Fruit fly (Drosophila melanogaster): ENCODE measurements around the gene SmydA-8.

The SmydA-8 gene

DNA sequence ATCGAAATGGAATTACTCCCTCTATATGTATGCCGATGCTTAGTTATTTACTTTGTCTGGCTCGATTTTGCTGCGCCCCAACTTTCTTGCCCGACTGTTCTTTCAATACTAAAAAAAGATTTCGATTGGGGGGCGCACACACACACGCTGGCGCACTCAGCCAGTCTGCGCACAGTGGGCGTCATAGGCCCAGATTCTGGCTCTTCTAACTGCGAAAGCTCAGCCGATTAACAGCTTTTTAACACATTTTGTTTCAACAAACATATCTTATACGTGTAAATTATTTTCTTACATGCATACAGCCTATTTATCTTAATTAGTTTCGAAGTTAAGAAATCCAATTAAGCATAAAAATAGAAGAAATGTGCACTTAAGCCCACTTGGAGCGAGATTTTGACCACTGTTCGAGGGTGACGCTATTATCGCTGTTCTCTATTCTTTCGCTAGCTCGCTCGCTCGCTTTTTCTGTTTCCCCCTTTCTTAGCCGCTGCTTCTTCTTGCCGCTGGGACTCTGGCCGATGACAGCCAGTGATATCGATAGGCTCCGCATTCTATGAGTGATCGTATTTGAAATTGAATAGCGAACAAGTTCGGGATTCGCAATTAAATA, 8.7 kb upstream of the SmydA-8 start, which contains the start of gene Vinc (continued):
- TF ChIP-seq stwl (tag; optimal IDR thresholded peaks at IDR 0.05): peak; percentile 13
- peak; percentile 91 for TF ChIP-seq Fer3 (tag; optimal IDR thresholded peaks at IDR 0.05)
- TF ChIP-seq z (GFP tag; IDR thresholded peaks at IDR 0.05): no peak
- peak; percentile 84 for TF ChIP-seq ems (GFP tag; optimal IDR thresholded peaks at IDR 0.05)
- no peak for TF ChIP-seq hbn (GFP tag; IDR thresholded peaks at IDR 0.05; ENCODE audit: partially characterized antibody)
- no peak for TF ChIP-seq D (optimal IDR thresholded peaks at IDR 0.05)
- TF ChIP-seq D (GFP tag; optimal IDR thresholded peaks at IDR 0.05): peak; percentile 82
- peak; percentile 85 for TF ChIP-seq CG2120 (GFP tag; optimal IDR thresholded peaks at IDR 0.05)
- peak; percentile 90 for TF ChIP-seq ind (GFP tag; optimal IDR thresholded peaks at IDR 0.05)
- peak; percentile 75 for TF ChIP-seq peb (GFP tag; IDR thresholded peaks at IDR 0.05)
- TF ChIP-seq CG17328 (GFP tag; IDR thresholded peaks at IDR 0.05): peak; percentile 62
- 0 out of 3 replicates have a peak, but pooled peaks have one; percentile 47 for TF ChIP-seq CG14860 (GFP tag; IDR thresholded peaks at IDR 0.05; ENCODE audit: partially characterized antibody)
- peak; percentile 52 for TF ChIP-seq ATbp (GFP tag; optimal IDR thresholded peaks at IDR 0.05)
- peak; percentile 85 for TF ChIP-seq CG34422 (GFP tag; IDR thresholded peaks at IDR 0.05)
- peak; percentile 54 for TF ChIP-seq Ssrp (tag; optimal IDR thresholded peaks at IDR 0.05)
- peak; percentile 85 for TF ChIP-seq tin (GFP tag; optimal IDR thresholded peaks at IDR 0.05)
- peak; percentile 68 for TF ChIP-seq bbx (GFP tag; IDR thresholded peaks at IDR 0.05; ENCODE audit: partially characterized antibody)
- peak; percentile 85 for TF ChIP-seq fd96Cb (tag; optimal IDR thresholded peaks at IDR 0.05)
- TF ChIP-seq CG6254 (GFP tag; optimal IDR thresholded peaks at IDR 0.05): peak; percentile 79
- TF ChIP-seq ato (GFP tag; IDR thresholded peaks at IDR 0.05; ENCODE audit: partially characterized antibody): peak; percentile 35; the same call in 1 of the 2 replicates
- TF ChIP-seq CG9727 (GFP tag; optimal IDR thresholded peaks at IDR 0.05): peak; percentile 83
- TF ChIP-seq CG6813 (GFP tag; optimal IDR thresholded peaks at IDR 0.05): peak; percentile 85
- peak; percentile 75 for TF ChIP-seq repo (GFP tag; optimal IDR thresholded peaks at IDR 0.05)
- TF ChIP-seq lmd (GFP tag; IDR thresholded peaks at IDR 0.05): peak; percentile 85
- TF ChIP-seq Hr78 (GFP tag; optimal IDR thresholded peaks at IDR 0.05): no peak
- TF ChIP-seq Poxn (GFP tag; IDR thresholded peaks at IDR 0.05): 0 out of 2 replicates have a peak, but pooled peaks have one; percentile 30
- TF ChIP-seq CG1792 (GFP tag; optimal IDR thresholded peaks at IDR 0.05): peak; percentile 65
- peak; percentile 73 for TF ChIP-seq CG4730 (GFP tag; IDR thresholded peaks at IDR 0.05)
- no peak for TF ChIP-seq CG12744 (GFP tag; optimal IDR thresholded peaks at IDR 0.05)
- TF ChIP-seq CG2889 (GFP tag; IDR thresholded peaks at IDR 0.05): peak; percentile 59; the same call in 2 of the 3 replicates
- peak; percentile 77; the same call in 2 of the 3 replicates for TF ChIP-seq Mrtf (GFP tag; IDR thresholded peaks at IDR 0.05)
- TF ChIP-seq cato (GFP tag; optimal IDR thresholded peaks at IDR 0.05; ENCODE audit: borderline replicate concordance): peak; percentile 24
- TF ChIP-seq Trl (optimal IDR thresholded peaks at IDR 0.05): peak in 1 of 2 experiments; percentile 49
- peak; percentile 93 for TF ChIP-seq Trl (GFP tag; optimal IDR thresholded peaks at IDR 0.05)
- TF ChIP-seq CG14667 (GFP tag; IDR thresholded peaks at IDR 0.05): peak; percentile 74
- TF ChIP-seq Nf-YA (GFP tag; IDR thresholded peaks at IDR 0.05): peak; percentile 50; the same call in 1 of the 2 replicates
- TF ChIP-seq HLH54F (GFP tag; optimal IDR thresholded peaks at IDR 0.05): peak; percentile 71
- TF ChIP-seq bsh (GFP tag; optimal IDR thresholded peaks at IDR 0.05): peak; percentile 65 to 73
- TF ChIP-seq H2.0 (GFP tag; IDR thresholded peaks at IDR 0.05): peak; percentile 62
- TF ChIP-seq CG10565 (GFP tag; optimal IDR thresholded peaks at IDR 0.05): no peak
- peak; percentile 18 for TF ChIP-seq CG4282 (GFP tag; optimal IDR thresholded peaks at IDR 0.05)
- TF ChIP-seq CG13624 (GFP tag; optimal IDR thresholded peaks at IDR 0.05): peak; percentile 91
- peak; percentile 88 for TF ChIP-seq HmgZ (tag; optimal IDR thresholded peaks at IDR 0.05)
- TF ChIP-seq CG12219 (GFP tag; optimal IDR thresholded peaks at IDR 0.05): peak; percentile 90
- 0 out of 3 replicates have a peak, but pooled peaks have one; percentile 55 for TF ChIP-seq ase (GFP tag; IDR thresholded peaks at IDR 0.05)
- peak; percentile 71 for TF ChIP-seq gcm (GFP tag; optimal IDR thresholded peaks at IDR 0.05)
- TF ChIP-seq h (optimal IDR thresholded peaks at IDR 0.05): no peak
- TF ChIP-seq sqz (GFP tag; optimal IDR thresholded peaks at IDR 0.05): peak; percentile 82
- TF ChIP-seq CG43689 (GFP tag; IDR thresholded peaks at IDR 0.05): no peak
- TF ChIP-seq maf-S (GFP tag; optimal IDR thresholded peaks at IDR 0.05): peak; percentile 55
